Worm (Caenorhabditis elegans): ENCODE data around the gene tkr-3.

- no peak for TF ChIP-seq snpc-4 (tag; optimal IDR thresholded peaks at IDR 0.05)
- no peak for TF ChIP-seq lin-15B (tag; optimal IDR thresholded peaks at IDR 0.05)
Measured at ce11 chrIV:5109943-5110342, 12.0 kb downstream of the tkr-3 start.
